Worm (Caenorhabditis elegans) whole organism, dauer: ENCODE measurements around the gene R07B7.6.

ENCODE experiments used
- unc-62 ChIP-seq: sonication (generic microtip); optimal IDR thresholded peaks from 2 replicates; lab custom pipeline; 2017; ENCODE audit warnings: missing biosample characterization, missing genetic modification reagents, missing genetic modification characterization

Gene R07B7.6

ce11 chrV:12074886-12075285 lies at the start of gene R07B7.6:
Gene R07B7.6 (minus strand): TSS chrV:12074986.
- TF ChIP-seq unc-62 (GFP tag; lab: Kevin White, UChicago): no peak

- TF ChIP-seq unc-62 (GFP tag; lab: Kevin White, UChicago): no peak
Measured at ce11 chrV:12121274-12121673, 46.5 kb upstream of the R07B7.6 start, which contains the start of gene C13C4.6. Gene C13C4.6 (plus strand): TSS chrV:12121574.

- no peak for TF ChIP-seq unc-62 (GFP tag; lab: Kevin White, UChicago)
Measured at ce11 chrV:12120381-12120780, 45.6 kb upstream of the R07B7.6 start, which contains the start of gene C13C4.7. Gene C13C4.7 (minus strand): TSS chrV:12120481.

DNA sequence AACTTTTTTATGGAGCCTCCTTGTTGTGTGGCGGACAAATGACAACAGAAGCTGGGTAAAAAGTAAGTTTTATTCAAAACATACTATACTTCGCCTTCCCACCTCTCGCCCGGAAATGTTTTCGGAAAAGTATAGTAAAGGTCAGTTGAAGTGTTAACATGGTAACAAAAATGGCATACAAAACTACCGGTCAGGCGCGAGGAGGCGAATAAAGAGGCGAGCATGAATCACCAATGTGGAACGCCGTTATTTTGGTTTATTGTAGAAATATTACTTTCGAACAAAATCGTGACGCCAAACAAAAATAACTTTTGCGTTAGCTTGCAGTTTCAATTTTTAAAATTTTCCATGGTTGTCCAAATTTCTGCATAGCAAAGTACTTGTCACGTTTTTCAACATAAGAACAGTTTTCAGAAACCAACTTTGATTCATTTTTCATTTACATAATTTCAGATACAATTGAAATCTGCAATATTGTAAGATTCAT lies 42.8 kb upstream of the R07B7.6 start, which contains the start of gene C13C4.8:
Gene C13C4.8, plus strand, starts transcription at position 437 of the 487 bp plus-strand sequence.
- TF ChIP-seq unc-62 (GFP tag; lab: Kevin White, UChicago): no peak

ce11 chrV:12115150-12115549 lies 40.4 kb upstream of the R07B7.6 start:
- TF ChIP-seq unc-62 (GFP tag; lab: Kevin White, UChicago): no peak

DNA sequence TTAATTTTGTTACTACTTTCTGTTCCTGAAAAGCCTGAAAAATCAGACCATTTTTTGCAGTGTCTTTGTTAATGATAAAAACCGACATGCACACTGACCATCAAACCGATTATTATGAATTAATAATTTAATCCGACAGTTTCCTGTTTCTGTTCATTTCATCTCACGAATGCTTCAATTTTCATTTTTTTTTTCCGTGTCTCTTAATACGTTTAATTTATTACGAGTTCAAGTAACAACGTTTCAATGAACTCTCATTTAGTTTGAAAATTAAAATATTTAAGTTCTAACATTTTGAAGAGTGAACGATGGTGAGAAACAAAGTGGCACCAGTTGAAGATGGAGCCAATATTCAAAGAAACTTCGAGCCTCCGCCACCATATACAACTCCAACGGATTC lies 39.9 kb upstream of the R07B7.6 start, which contains the start of gene spin-1:
Gene spin-1, plus strand, starts transcription at position 301 of the 400 bp plus-strand sequence.
- TF ChIP-seq unc-62 (GFP tag; lab: Kevin White, UChicago): no peak

DNA sequence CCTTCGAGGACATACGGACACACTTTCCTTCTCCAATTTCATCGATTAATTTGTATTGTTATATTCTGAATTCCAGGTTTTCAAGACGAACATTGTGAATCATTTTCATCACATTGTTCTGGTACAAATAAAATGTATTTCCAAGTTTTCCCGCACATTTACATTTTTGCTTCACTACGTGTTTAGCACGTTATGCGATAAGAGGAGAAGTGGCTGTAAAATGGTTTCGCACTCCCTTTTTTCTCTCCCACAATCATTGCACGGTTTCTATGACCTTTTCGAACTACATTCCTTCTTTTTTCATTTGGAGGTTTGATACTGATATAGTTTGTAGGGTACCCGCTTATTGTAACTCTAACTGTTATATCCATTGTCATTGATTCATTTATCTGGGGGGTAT lies 38.9 kb upstream of the R07B7.6 start:
- TF ChIP-seq unc-62 (GFP tag; lab: Kevin White, UChicago): no peak

DNA sequence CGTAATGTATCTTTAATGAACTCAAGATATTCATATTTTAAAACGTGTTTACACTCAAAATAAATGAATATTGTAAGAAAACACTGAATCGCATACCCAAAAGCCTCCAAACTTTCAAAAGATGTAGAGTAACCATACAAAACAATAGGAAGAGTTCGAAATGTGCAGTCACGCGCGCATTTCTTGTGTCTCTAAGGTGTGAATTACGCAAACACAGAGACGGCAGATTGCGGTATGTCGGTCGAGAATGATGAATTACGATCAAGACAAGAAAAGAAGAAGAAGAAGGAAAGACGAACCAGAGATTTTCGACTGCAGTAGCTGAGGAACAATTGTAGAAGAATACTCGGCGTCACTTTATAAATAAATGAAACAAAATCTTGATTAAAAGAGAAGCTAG lies 36.7 kb upstream of the R07B7.6 start, which contains the start of gene lhpp-1:
Gene lhpp-1, minus strand, starts transcription at position 354 of the 400 bp plus-strand sequence.
- no peak for TF ChIP-seq unc-62 (GFP tag; lab: Kevin White, UChicago)

- no peak for TF ChIP-seq unc-62 (GFP tag; lab: Kevin White, UChicago)
Measured at ce11 chrV:12106841-12107240, 32.1 kb upstream of the R07B7.6 start, which contains the start of gene nhr-136. Gene nhr-136 (plus strand): TSS chrV:12107141.

- no peak for TF ChIP-seq unc-62 (GFP tag; lab: Kevin White, UChicago)
Measured at ce11 chrV:12103920-12104319, 29.1 kb upstream of the R07B7.6 start, which contains the start of gene nhr-153. Gene nhr-153 (plus strand): TSS chrV:12104220.

DNA sequence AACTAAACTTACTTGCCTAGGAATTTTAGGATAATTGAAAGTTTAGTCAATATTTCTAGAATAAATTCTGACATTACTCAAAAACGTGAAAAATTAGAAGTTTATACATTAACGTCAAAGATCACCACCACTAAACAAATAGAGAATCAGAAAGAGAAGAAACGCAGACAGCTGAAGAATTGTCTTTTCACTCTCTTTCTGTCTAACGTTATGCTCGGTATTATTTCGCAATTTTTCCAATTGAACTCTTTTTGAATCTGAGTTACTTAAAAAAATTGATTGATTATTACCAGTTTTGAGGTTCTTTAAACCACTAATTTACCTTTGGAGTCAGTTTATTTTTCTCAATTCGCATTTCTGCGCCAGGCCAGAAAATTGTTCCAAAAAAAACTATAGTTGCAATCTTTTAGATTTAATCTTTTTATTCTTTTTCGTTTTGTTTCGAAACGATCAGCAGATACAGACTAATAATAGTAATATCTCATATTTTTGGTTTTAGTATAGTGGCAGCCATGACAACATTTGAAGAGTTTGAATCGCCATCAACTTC lies 26.1 kb upstream of the R07B7.6 start, which contains the start of gene nhr-154:
Gene nhr-154, plus strand, starts transcription at position 500 of the 550 bp plus-strand sequence.
- TF ChIP-seq unc-62 (GFP tag; lab: Kevin White, UChicago): no peak

DNA sequence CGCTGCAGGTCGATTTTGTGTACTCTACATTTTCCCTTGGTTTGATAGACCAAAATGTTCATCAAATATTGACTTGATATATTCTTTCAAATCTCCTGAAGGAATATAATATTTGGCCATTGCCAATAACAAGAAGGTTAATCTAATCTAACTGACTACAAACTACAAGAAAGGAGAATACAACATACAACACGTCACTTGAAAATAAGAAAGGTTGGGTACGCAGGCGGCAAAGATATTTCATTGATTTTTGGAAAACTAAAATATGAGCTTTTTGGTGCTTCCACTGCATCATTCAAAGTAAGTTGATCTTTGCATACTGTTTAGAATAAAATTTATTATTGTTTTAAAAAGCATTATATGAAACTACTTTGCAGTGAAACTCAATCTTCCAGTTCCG lies 23.3 kb upstream of the R07B7.6 start, which contains the start of gene nhr-209:
Gene nhr-209, plus strand, starts transcription at position 27 of the 400 bp plus-strand sequence.
- TF ChIP-seq unc-62 (GFP tag; lab: Kevin White, UChicago): no peak

ce11 chrV:12095865-12096264 lies 21.1 kb upstream of the R07B7.6 start, which contains the start of gene nhr-207:
Gene nhr-207 (plus strand): TSS chrV:12096146.
- no peak for TF ChIP-seq unc-62 (GFP tag; lab: Kevin White, UChicago)

DNA sequence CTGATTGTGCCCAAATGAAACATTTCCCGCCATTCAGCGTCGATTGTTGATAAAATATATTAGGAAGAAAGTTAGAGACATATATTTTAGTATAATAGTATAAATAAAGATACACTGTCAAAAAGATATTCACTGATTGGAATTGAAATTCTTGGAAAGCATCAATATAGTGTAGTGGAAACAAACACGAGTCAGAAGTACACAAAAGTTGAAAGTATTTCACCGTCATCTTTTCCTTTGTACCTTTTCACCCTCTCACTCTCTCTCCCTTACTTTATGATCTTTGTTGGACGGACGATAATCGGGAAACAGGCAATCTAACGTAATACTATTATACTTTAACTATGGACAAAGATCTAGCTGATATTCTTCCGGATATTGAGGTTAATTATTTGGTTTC lies 19.2 kb upstream of the R07B7.6 start, which contains the start of gene nhr-208:
Gene nhr-208, plus strand, starts transcription at position 288 of the 400 bp plus-strand sequence.
- TF ChIP-seq unc-62 (GFP tag; lab: Kevin White, UChicago): no peak

DNA sequence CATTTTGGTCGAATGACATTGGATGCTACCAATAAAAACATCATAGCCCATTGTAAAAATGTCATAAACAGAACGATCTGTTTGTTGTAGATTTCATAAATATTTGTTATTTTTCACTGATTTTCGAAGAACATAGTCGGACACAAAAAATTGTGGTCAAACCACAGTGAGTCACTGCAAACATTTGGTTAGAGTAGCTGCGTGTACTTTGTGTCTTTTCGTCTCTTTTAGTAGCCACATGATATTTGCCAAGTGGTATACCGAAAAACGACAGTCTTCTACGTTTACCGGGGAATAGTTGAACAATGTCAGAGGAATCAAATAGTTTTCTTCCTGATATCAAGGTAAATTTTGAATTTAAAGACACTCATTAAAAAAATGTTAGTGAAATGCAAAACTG lies 17.0 kb upstream of the R07B7.6 start, which contains the start of gene nhr-206:
Gene nhr-206, plus strand, starts transcription at position 248 of the 400 bp plus-strand sequence.
- no peak for TF ChIP-seq unc-62 (GFP tag; lab: Kevin White, UChicago)

- TF ChIP-seq unc-62 (GFP tag; lab: Kevin White, UChicago): no peak
Measured at ce11 chrV:12088773-12089172, 14.0 kb upstream of the R07B7.6 start, which contains the start of gene R07B7.12. Gene R07B7.12 (plus strand): TSS chrV:12089073.
